Worm (Caenorhabditis elegans) whole organism, L1 larva: ENCODE data around the gene Y15E3A.5.
A peak's percentile ranks its signal among the peaks of the same experiment; 100 is the strongest.

Source experiments
- C04F5.9 ChIP-seq: sonication (generic microtip); optimal IDR thresholded peaks from 2 replicates; lab custom pipeline; 2016; ENCODE audit warnings: missing genetic modification characterization, missing compliant biosample characterization
- C34B4.2 ChIP-seq: sonication (generic microtip); optimal IDR thresholded peaks from 2 replicates; lab custom pipeline; 2017; ENCODE audit warnings: mild to moderate bottlenecking, missing genetic modification characterization, missing compliant biosample characterization
- aha-1 ChIP-seq: fragments of 150-350 bp; optimal IDR thresholded peaks from 2 replicates; lab custom pipeline; 2014; ENCODE audit warnings: missing biosample characterization, missing genetic modification characterization
- aly-2 ChIP-seq: fragments of 150-350 bp; optimal IDR thresholded peaks from 2 replicates; lab custom pipeline; 2014; ENCODE audit warnings: missing biosample characterization, missing genetic modification characterization
- blmp-1 ChIP-seq: fragments of 150-350 bp; optimal IDR thresholded peaks from 2 replicates; lab custom pipeline; 2014; ENCODE audit warnings: missing biosample characterization, missing genetic modification characterization
- ces-1 ChIP-seq: fragments of 150-350 bp; optimal IDR thresholded peaks from 2 replicates; lab custom pipeline; 2014; ENCODE audit warnings: missing biosample characterization, missing genetic modification reagents, missing genetic modification characterization
- dpl-1 ChIP-seq, 3 experiments: fragments of 150-350 bp in 2 of 3; sonication (generic microtip) in 1 of 3; optimal IDR thresholded peaks; 2 replicates each; lab custom pipeline; 2014 to 2017; ENCODE audit warnings: missing biosample characterization in 3 of 3, missing genetic modification characterization in 3 of 3, missing genetic modification reagents in 3 of 3
- dsc-1 ChIP-seq: sonication (generic microtip); optimal IDR thresholded peaks from 2 replicates; lab custom pipeline; 2016; ENCODE audit warnings: mild to moderate bottlenecking, missing genetic modification characterization, missing compliant biosample characterization
- efl-3 ChIP-seq: fragments of 200-800 bp; sonication (Bioruptor generic); optimal IDR thresholded peaks from 2 replicates; lab custom pipeline; 2018; ENCODE audit warnings: mild to moderate bottlenecking, missing genetic modification characterization, missing compliant biosample characterization
- elt-2 ChIP-seq: sonication (generic microtip); optimal IDR thresholded peaks from 2 replicates; lab custom pipeline; 2016; ENCODE audit warnings: missing genetic modification characterization, mild to moderate bottlenecking, inconsistent platforms, missing compliant biosample characterization, missing genetic modification reagents
- elt-3 ChIP-seq, 6 experiments: fragments of 150-350 bp in 1 of 6; sonication (generic microtip); optimal IDR thresholded peaks; 2 replicates each; lab custom pipeline; 2017 to 2018; ENCODE audit warnings: missing biosample characterization in 6 of 6, missing genetic modification characterization in 6 of 6, inconsistent platforms in 1 of 6
- ets-5 ChIP-seq: fragments of 200-800 bp; sonication (Bioruptor generic); IDR thresholded peaks from 2 replicates; pipeline ENCODE4 v1.3.6; 2022; ENCODE audit warnings: missing genetic modification characterization, missing compliant biosample characterization
- fkh-10 ChIP-seq: sonication (generic microtip); optimal IDR thresholded peaks from 2 replicates; lab custom pipeline; 2017; ENCODE audit warnings: missing biosample characterization, missing genetic modification reagents, missing genetic modification characterization
- fkh-4 ChIP-seq: sonication (generic microtip); optimal IDR thresholded peaks from 2 replicates; lab custom pipeline; 2016; ENCODE audit warnings: missing compliant biosample characterization, missing genetic modification characterization, borderline replicate concordance
- grh-1 ChIP-seq: fragments of 200-800 bp; sonication (Bioruptor generic); IDR thresholded peaks from 2 replicates; pipeline ENCODE4 v1.3.6; 2022; ENCODE audit warnings: missing genetic modification reagents, missing genetic modification characterization, missing compliant biosample characterization
- lin-13 ChIP-seq: fragments of 150-350 bp; optimal IDR thresholded peaks from 2 replicates; lab custom pipeline; 2014; ENCODE audit warnings: missing biosample characterization, missing genetic modification reagents, missing genetic modification characterization
- lin-14 ChIP-seq: fragments of 200-800 bp; sonication (Bioruptor generic); optimal IDR thresholded peaks from 2 replicates; lab custom pipeline; 2018; ENCODE audit warnings: mild to moderate bottlenecking, missing genetic modification characterization, moderate library complexity, missing compliant biosample characterization
- lin-35 ChIP-seq, 2 experiments: fragments of 150-350 bp; optimal IDR thresholded peaks; 2 replicates each; lab custom pipeline; 2014; ENCODE audit warnings: missing biosample characterization in 2 of 2, missing genetic modification characterization in 2 of 2, missing genetic modification reagents in 2 of 2
- lin-39 ChIP-seq: fragments of 150-350 bp; optimal IDR thresholded peaks from 2 replicates; lab custom pipeline; 2014; ENCODE audit warnings: missing biosample characterization, missing genetic modification reagents, missing genetic modification characterization
- mab-9 ChIP-seq: fragments of 200-800 bp; sonication (Bioruptor generic); IDR thresholded peaks from 2 replicates; pipeline ENCODE4 v1.3.6; 2022; ENCODE audit warnings: missing genetic modification reagents, missing genetic modification characterization, missing compliant biosample characterization
- mdl-1 ChIP-seq, 2 experiments: fragments of 150-350 bp; optimal IDR thresholded peaks; 2 replicates each; lab custom pipeline; 2014 to 2017; ENCODE audit warnings: missing biosample characterization in 2 of 2, missing genetic modification characterization in 2 of 2, inconsistent platforms in 1 of 2
- mep-1 ChIP-seq: fragments of 150-350 bp; optimal IDR thresholded peaks from 2 replicates; lab custom pipeline; 2014; ENCODE audit warnings: missing biosample characterization, missing genetic modification characterization
- nhr-12 ChIP-seq: sonication (generic microtip); optimal IDR thresholded peaks from 2 replicates; lab custom pipeline; 2017; ENCODE audit warnings: missing biosample characterization, missing genetic modification characterization
- nhr-19 ChIP-seq: fragments of 200-800 bp; sonication (Bioruptor generic); conservative IDR thresholded peaks from 2 replicates; pipeline ENCODE4 v1.3.6; 2022; ENCODE audit warnings: missing genetic modification characterization, missing compliant biosample characterization
- nhr-20 ChIP-seq: sonication (generic microtip); optimal IDR thresholded peaks from 2 replicates; lab custom pipeline; 2016; ENCODE audit warnings: mild to moderate bottlenecking, missing genetic modification characterization, missing compliant biosample characterization
- nhr-47 ChIP-seq: sonication (generic microtip); optimal IDR thresholded peaks from 2 replicates; lab custom pipeline; 2016; ENCODE audit warnings: mild to moderate bottlenecking, missing genetic modification characterization, moderate library complexity, missing compliant biosample characterization
- nhr-71 ChIP-seq: sonication (generic microtip); optimal IDR thresholded peaks from 2 replicates; lab custom pipeline; 2016; ENCODE audit warnings: mild to moderate bottlenecking, missing genetic modification characterization, moderate library complexity, missing compliant biosample characterization
- nhr-84 ChIP-seq: sonication (generic microtip); optimal IDR thresholded peaks from 2 replicates; lab custom pipeline; 2017; ENCODE audit warnings: missing biosample characterization, missing genetic modification characterization
- nhr-85 ChIP-seq: sonication (generic microtip); peaks from one replicate; lab custom pipeline; 2016; ENCODE audit warnings: missing genetic modification characterization, inconsistent platforms, missing compliant biosample characterization
- pag-3 ChIP-seq: sonication (generic microtip); optimal IDR thresholded peaks from 2 replicates; lab custom pipeline; 2017; ENCODE audit warnings: missing genetic modification characterization, mild to moderate bottlenecking, missing compliant biosample characterization, antibody characterized with exemption, borderline replicate concordance; ENCODE audit not compliant: insufficient read depth
- rnt-1 ChIP-seq: sonication (generic microtip); optimal IDR thresholded peaks from 2 replicates; lab custom pipeline; 2016; ENCODE audit warnings: mild to moderate bottlenecking, missing genetic modification characterization, moderate library complexity, missing compliant biosample characterization
- skn-1 ChIP-seq: fragments of 150-350 bp; optimal IDR thresholded peaks from 2 replicates; lab custom pipeline; 2014; ENCODE audit warnings: missing biosample characterization, missing genetic modification characterization
- snpc-4 ChIP-seq: fragments of 150-350 bp; optimal IDR thresholded peaks from 2 replicates; lab custom pipeline; 2014; ENCODE audit warnings: missing biosample characterization, missing genetic modification characterization
- swsn-7 ChIP-seq: sonication (generic microtip); optimal IDR thresholded peaks from 2 replicates; lab custom pipeline; 2016; ENCODE audit warnings: missing genetic modification characterization, missing compliant biosample characterization
- tbx-2 ChIP-seq: sonication (generic microtip); optimal IDR thresholded peaks from 2 replicates; lab custom pipeline; 2016; ENCODE audit warnings: missing genetic modification characterization, missing compliant biosample characterization
- unc-130 ChIP-seq: fragments of 150-350 bp; optimal IDR thresholded peaks from 2 replicates; lab custom pipeline; 2017; ENCODE audit warnings: missing biosample characterization, missing genetic modification characterization, inconsistent platforms
- unc-30 ChIP-seq: sonication (generic microtip); optimal IDR thresholded peaks from 2 replicates; lab custom pipeline; 2017; ENCODE audit warnings: missing biosample characterization, missing genetic modification characterization
- unc-62 ChIP-seq: fragments of 150-350 bp; optimal IDR thresholded peaks from 2 replicates; lab custom pipeline; 2014; ENCODE audit warnings: missing biosample characterization, missing genetic modification reagents, missing genetic modification characterization
- unc-86 ChIP-seq: sonication (generic microtip); optimal IDR thresholded peaks from 2 replicates; lab custom pipeline; 2016; ENCODE audit warnings: missing genetic modification characterization, missing compliant biosample characterization
- vab-15 ChIP-seq: sonication (generic microtip); optimal IDR thresholded peaks from 2 replicates; lab custom pipeline; 2017; ENCODE audit warnings: missing genotype, mild to moderate bottlenecking, missing genetic modification characterization, missing compliant biosample characterization
- ztf-11 ChIP-seq, 2 experiments: sonication (generic microtip); optimal IDR thresholded peaks; 2 replicates each; lab custom pipeline; 2016 to 2017; ENCODE audit warnings: missing genetic modification characterization in 2 of 2, missing biosample characterization in 1 of 2, missing compliant biosample characterization in 1 of 2

Gene Y15E3A.5

ce11 chrX:15343971-15344370 is 3.6 kb downstream of the Y15E3A.5 start (continued):
- TF ChIP-seq nhr-20 (tag; lab: Kevin White, UChicago), result peak; percentile 44
- peak; percentile 58 for TF ChIP-seq dsc-1 (tag; lab: Kevin White, UChicago)
- TF ChIP-seq dpl-1 (GFP tag; optimal IDR thresholded peaks at IDR 0.05; lab: Kevin White, UChicago), result no peak
- TF ChIP-seq C04F5.9 (tag; lab: Kevin White, UChicago), result no peak
- no peak for TF ChIP-seq aly-2 (tag; lab: Kevin White, UChicago)
- no peak for TF ChIP-seq lin-13 (GFP tag; lab: Kevin White, UChicago)
- no peak for TF ChIP-seq skn-1 (tag; lab: Kevin White, UChicago)
- no peak for TF ChIP-seq nhr-84 (tag; lab: Kevin White, UChicago)
- TF ChIP-seq C34B4.2 (tag; lab: Kevin White, UChicago), result no peak
- no peak for TF ChIP-seq unc-62

DNA sequence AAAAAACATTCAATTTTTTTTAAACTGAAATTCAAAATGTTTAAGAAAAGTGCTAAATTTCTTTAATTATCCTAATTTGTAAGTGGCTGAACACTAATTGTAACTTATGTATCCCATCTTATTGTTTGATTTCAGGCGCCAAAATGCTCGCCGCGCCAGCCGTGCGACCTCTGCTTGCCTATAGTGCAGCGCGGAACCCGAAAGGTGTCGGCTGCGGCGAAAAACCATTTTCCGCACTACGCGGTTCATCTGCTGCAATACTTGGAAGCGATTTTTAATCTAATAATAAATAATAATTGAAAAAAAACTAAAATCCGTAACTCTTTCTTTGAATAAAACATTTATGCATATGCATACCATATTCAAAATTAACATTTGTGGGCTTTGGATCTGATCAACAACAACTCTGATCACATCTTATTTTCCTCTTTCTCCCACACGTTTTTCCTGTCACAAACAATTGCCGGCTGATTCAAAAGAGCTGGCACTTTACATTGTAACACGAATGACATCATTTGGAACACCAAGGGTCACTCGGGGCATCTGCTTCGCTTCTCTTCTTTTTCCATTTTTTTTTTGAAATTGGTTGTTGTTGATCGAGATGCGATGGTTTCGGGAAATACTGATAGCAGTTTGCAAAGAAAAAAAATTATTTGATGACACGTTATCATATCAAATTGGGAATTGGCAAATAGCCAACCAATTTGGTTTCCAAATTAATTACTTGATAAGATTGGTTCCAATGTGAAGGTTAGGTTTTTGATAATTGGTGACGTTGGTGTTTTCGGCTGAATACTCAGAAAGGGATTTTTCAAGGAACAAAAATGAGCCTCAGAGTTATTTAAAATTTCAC is 5.2 kb downstream of the Y15E3A.5 start:
- TF ChIP-seq snpc-4 (tag; lab: Kevin White, UChicago), result peak; percentile 96
- TF ChIP-seq unc-30 (tag; lab: Kevin White, UChicago), result no peak
- TF ChIP-seq pag-3, result peak; percentile 51
- TF ChIP-seq fkh-4 (tag; lab: Kevin White, UChicago), result no peak
- TF ChIP-seq tbx-2 (tag; lab: Kevin White, UChicago), result no peak
- no peak for TF ChIP-seq skn-1 (tag; lab: Kevin White, UChicago)
- peak in 5 of 6 experiments; percentile 37 to 81 (median 39) for TF ChIP-seq elt-3 (tag; optimal IDR thresholded peaks at IDR 0.05; lab: Kevin White, UChicago)
- no peak for TF ChIP-seq lin-35 (GFP tag; optimal IDR thresholded peaks at IDR 0.05; lab: Kevin White, UChicago)
- no peak for TF ChIP-seq fkh-10 (GFP tag; lab: Kevin White, UChicago)
- TF ChIP-seq nhr-85 (tag; lab: Kevin White, UChicago), result peak; percentile 37
- peak; percentile 29 for TF ChIP-seq rnt-1 (tag; lab: Kevin White, UChicago)
- TF ChIP-seq lin-39 (tag; lab: Kevin White, UChicago), result no peak
- peak; percentile 89 for TF ChIP-seq dsc-1 (tag; lab: Kevin White, UChicago)
- TF ChIP-seq nhr-19, result peak; percentile 31; the same call in 1 of the 2 replicates
- TF ChIP-seq vab-15 (tag; lab: Kevin White, UChicago), result no peak
- TF ChIP-seq grh-1 (GFP tag; lab: Robert Waterston, UW), result no peak
- no peak for TF ChIP-seq C04F5.9 (tag; lab: Kevin White, UChicago)
- peak; percentile 24 for TF ChIP-seq elt-2 (tag; lab: Kevin White, UChicago)
- peak; percentile 11 for TF ChIP-seq swsn-7 (tag; lab: Kevin White, UChicago)
- peak; percentile 31 for TF ChIP-seq lin-14
- no peak for TF ChIP-seq unc-130
- no peak for TF ChIP-seq mep-1 (tag; lab: Kevin White, UChicago)
- no peak for TF ChIP-seq mdl-1 (tag; optimal IDR thresholded peaks at IDR 0.05; lab: Kevin White, UChicago)
- no peak for TF ChIP-seq ces-1 (GFP tag; lab: Kevin White, UChicago)
- no peak for TF ChIP-seq nhr-12 (tag; lab: Kevin White, UChicago)
- TF ChIP-seq nhr-47, result peak; percentile 3
- no peak for TF ChIP-seq mab-9 (GFP tag; lab: Robert Waterston, UW)
- TF ChIP-seq aha-1 (tag; lab: Kevin White, UChicago), result no peak

ce11 chrX:15347680-15348079 is 7.3 kb downstream of the Y15E3A.5 start:
- no peak for TF ChIP-seq ets-5 (GFP tag; lab: Robert Waterston, UW)
- peak; percentile 1 for TF ChIP-seq blmp-1 (tag; lab: Kevin White, UChicago)
- TF ChIP-seq lin-14, result peak; percentile 65
- TF ChIP-seq efl-3 (GFP tag; lab: Kevin White, UChicago), result no peak
- TF ChIP-seq nhr-84 (tag; lab: Kevin White, UChicago), result no peak
- TF ChIP-seq unc-86 (tag; lab: Kevin White, UChicago), result peak; percentile 72
- peak; percentile 1 for TF ChIP-seq mep-1 (tag; lab: Kevin White, UChicago)
- peak; percentile 19 for TF ChIP-seq nhr-71 (tag; lab: Kevin White, UChicago)
- no peak for TF ChIP-seq nhr-12 (tag; lab: Kevin White, UChicago)
- peak in 1 of 2 experiments; percentile 76 for TF ChIP-seq ztf-11 (tag; optimal IDR thresholded peaks at IDR 0.05; lab: Kevin White, UChicago)
- peak; percentile 25 for TF ChIP-seq tbx-2 (tag; lab: Kevin White, UChicago)
- peak; percentile 60 for TF ChIP-seq nhr-85 (tag; lab: Kevin White, UChicago)
- TF ChIP-seq dsc-1 (tag; lab: Kevin White, UChicago), result peak; percentile 39
